Worm (Caenorhabditis elegans): Measurements from ENCODE around the gene H28G03.3.

DNA sequence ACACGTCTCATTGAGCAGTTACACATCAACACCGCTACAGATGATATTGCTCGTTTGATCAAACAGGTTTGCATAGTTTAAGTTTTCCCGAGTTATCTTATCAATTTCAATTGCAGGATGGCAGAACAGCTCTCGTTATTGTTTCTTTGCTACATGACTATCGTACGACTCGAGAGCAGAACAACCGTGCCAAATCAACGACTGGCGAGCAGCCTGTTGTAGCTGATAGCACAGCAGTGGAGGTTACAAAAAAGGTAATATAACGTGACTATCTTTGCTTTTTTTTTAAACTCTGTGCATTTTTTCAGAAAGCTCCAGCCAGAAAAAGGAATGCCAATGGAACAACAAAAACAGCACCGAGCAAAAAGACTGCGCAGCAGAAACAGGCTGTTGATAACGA lies 23.8 kb downstream of the H28G03.3 start:
- no peak for TF ChIP-seq R02D3.7 (tag; optimal IDR thresholded peaks at IDR 0.05)
- peak; percentile 12 for TF ChIP-seq nhr-28 (tag; optimal IDR thresholded peaks at IDR 0.05)
- TF ChIP-seq lir-3 (tag; optimal IDR thresholded peaks at IDR 0.05): no peak
- TF ChIP-seq egl-27 (tag; optimal IDR thresholded peaks at IDR 0.05): no peak
- TF ChIP-seq nhr-102 (tag; optimal IDR thresholded peaks at IDR 0.05): no peak
- no peak for TF ChIP-seq ama-1 (optimal IDR thresholded peaks at IDR 0.05)
- no peak for TF ChIP-seq T26A8.4 (GFP tag; IDR thresholded peaks at IDR 0.05)
- no peak for TF ChIP-seq jun-1 (tag; optimal IDR thresholded peaks at IDR 0.05)
- TF ChIP-seq hlh-11 (tag; optimal IDR thresholded peaks at IDR 0.05): no peak
- peak; percentile 69 for TF ChIP-seq pqm-1 (tag; optimal IDR thresholded peaks at IDR 0.05)
- TF ChIP-seq ces-1 (GFP tag; optimal IDR thresholded peaks at IDR 0.05): no peak

All from whole organism, L4 larva.